Fruit fly (Drosophila melanogaster): ENCODE results near the gene CG9213.

CG9213 gene

dm6 chrX:15539856-15540488 lies 34.4 kb downstream of the CG9213 start:
- TF ChIP-seq wor (GFP tag; IDR thresholded peaks at IDR 0.05) (no peak), crol (GFP tag; IDR thresholded peaks at IDR 0.05) (peak; percentile 76), twi (tag; optimal IDR thresholded peaks at IDR 0.05) (peak; percentile 49), CG8281 (tag; optimal IDR thresholded peaks at IDR 0.05) (peak; percentile 38), gem (tag; optimal IDR thresholded peaks at IDR 0.05) (peak; percentile 29), lola (GFP tag; optimal IDR thresholded peaks at IDR 0.05) (peak in 1 of 3 experiments; percentile 7), CG4707 (GFP tag; optimal IDR thresholded peaks at IDR 0.05) (no peak), inv (GFP tag; IDR thresholded peaks at IDR 0.05; ENCODE audit: partially characterized antibody) (no peak), CG18262 (tag; optimal IDR thresholded peaks at IDR 0.05) (peak; percentile 7), lab (GFP tag; optimal IDR thresholded peaks at IDR 0.05) (peak; percentile 41), Blimp-1 (GFP tag; optimal IDR thresholded peaks at IDR 0.05) (peak; percentile 25), CG2678 (tag; optimal IDR thresholded peaks at IDR 0.05) (peak; percentile 9), CG2712 (tag; optimal IDR thresholded peaks at IDR 0.05) (peak; percentile 13), nmo (GFP tag; optimal IDR thresholded peaks at IDR 0.05) (peak; percentile 24), grn (GFP tag; optimal IDR thresholded peaks at IDR 0.05) (peak; percentile 21), cato (GFP tag; optimal IDR thresholded peaks at IDR 0.05; ENCODE audit: borderline replicate concordance) (no peak), E2f2 (GFP tag; IDR thresholded peaks at IDR 0.05) (no peak), CG11504 (tag; optimal IDR thresholded peaks at IDR 0.05) (peak; percentile 21), CG7839 (tag; optimal IDR thresholded peaks at IDR 0.05) (peak; percentile 40), bsh (GFP tag; optimal IDR thresholded peaks at IDR 0.05) (peak in 1 of 2 experiments; percentile 33), CG10979 (tag; optimal IDR thresholded peaks at IDR 0.05) (peak; percentile 11), hbn (GFP tag; IDR thresholded peaks at IDR 0.05; ENCODE audit: partially characterized antibody) (no peak), CG31441 (GFP tag; IDR thresholded peaks at IDR 0.05) (peak; percentile 37; the same call in 1 of the 2 replicates), phol (tag; optimal IDR thresholded peaks at IDR 0.05) (peak; percentile 11)

DNA sequence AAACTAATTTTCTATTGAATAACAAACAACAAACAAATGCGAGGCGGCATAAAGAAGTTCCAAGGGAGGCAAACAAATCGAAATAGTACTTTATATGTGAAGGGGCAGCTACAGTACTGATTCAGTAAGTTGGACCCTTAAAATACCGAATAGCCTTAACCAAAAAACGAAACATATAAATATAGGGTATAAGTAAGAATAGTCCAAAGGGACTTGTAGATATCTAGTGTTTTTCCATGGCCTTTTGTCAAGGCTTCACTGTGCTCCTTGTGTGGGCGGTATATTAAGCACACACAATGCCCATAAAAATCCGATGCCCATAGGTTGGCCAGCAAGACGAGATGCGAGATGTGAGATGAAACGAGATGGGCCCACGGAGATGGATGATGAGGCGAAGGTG lies 42.3 kb downstream of the CG9213 start:
- TF ChIP-seq ken (GFP tag; IDR thresholded peaks at IDR 0.05) (peak; percentile 53; the same call in 1 of the 3 replicates), CG17359 (tag; optimal IDR thresholded peaks at IDR 0.05) (peak; percentile 46), Dbx (GFP tag; IDR thresholded peaks at IDR 0.05) (0 out of 3 replicates have a peak, but pooled peaks have one; percentile 41), danr (GFP tag; IDR thresholded peaks at IDR 0.05) (peak; percentile 30; the same call in 1 of the 2 replicates), ewg (GFP tag; optimal IDR thresholded peaks at IDR 0.05) (no peak), CG12391 (tag; optimal IDR thresholded peaks at IDR 0.05) (peak; percentile 37), Ssrp (tag; optimal IDR thresholded peaks at IDR 0.05) (peak; percentile 19), CG2116 (GFP tag; optimal IDR thresholded peaks at IDR 0.05) (no peak), CG11695 (GFP tag; IDR thresholded peaks at IDR 0.05) (0 out of 3 replicates have a peak, but pooled peaks have one; percentile 11), fd3F (GFP tag; optimal IDR thresholded peaks at IDR 0.05) (peak; percentile 6), org-1 (GFP tag; optimal IDR thresholded peaks at IDR 0.05) (peak; percentile 12), CG31388 (GFP tag; optimal IDR thresholded peaks at IDR 0.05) (no peak), PHDP (tag; optimal IDR thresholded peaks at IDR 0.05) (peak; percentile 32), CG7556 (GFP tag; optimal IDR thresholded peaks at IDR 0.05) (peak; percentile 25), ase (GFP tag; IDR thresholded peaks at IDR 0.05) (0 out of 3 replicates have a peak, but pooled peaks have one; percentile 36), CG17361 (GFP tag; IDR thresholded peaks at IDR 0.05) (0 out of 3 replicates have a peak, but pooled peaks have one; percentile 32), BtbVII (GFP tag; optimal IDR thresholded peaks at IDR 0.05) (no peak), CG14860 (GFP tag; IDR thresholded peaks at IDR 0.05; ENCODE audit: partially characterized antibody) (no peak), CG3407 (GFP tag; optimal IDR thresholded peaks at IDR 0.05) (no peak), CG14050 (GFP tag; IDR thresholded peaks at IDR 0.05) (peak; percentile 20; the same call in 2 of the 3 replicates), CG10462 (GFP tag; optimal IDR thresholded peaks at IDR 0.05) (no peak), CG1603 (tag; optimal IDR thresholded peaks at IDR 0.05) (peak; percentile 56), zen2 (GFP tag; IDR thresholded peaks at IDR 0.05; ENCODE audit: partially characterized antibody) (no peak)
